Worm (Caenorhabditis elegans): ENCODE results near the gene W05H5.1.

- TF ChIP-seq nhr-11 (tag; optimal IDR thresholded peaks at IDR 0.05) (no peak), lin-39 (tag; optimal IDR thresholded peaks at IDR 0.05) (no peak)
These were observed 18.8 kb downstream of the W05H5.1 start, which contains the start of gene daf-22 for ce11 chrII:12425644-12426222.
